Worm (Caenorhabditis elegans) whole organism, early embryonic: Measurements from ENCODE around the gene T28F12.1.

Experiments
- B0310.2 ChIP-seq: sonication (generic microtip); optimal IDR thresholded peaks from 2 replicates; lab custom pipeline; 2016; ENCODE audit warnings: mild to moderate bottlenecking, missing genetic modification characterization, missing compliant biosample characterization
- F13C5.2 ChIP-seq: sonication (generic microtip); optimal IDR thresholded peaks from 2 replicates; lab custom pipeline; 2017; ENCODE audit warnings: mild to moderate bottlenecking, missing genetic modification characterization, inconsistent platforms, missing compliant biosample characterization
- aly-1 ChIP-seq: sonication (generic microtip); optimal IDR thresholded peaks from 2 replicates; lab custom pipeline; 2016; ENCODE audit warnings: missing genetic modification characterization, missing compliant biosample characterization
- ama-1 ChIP-seq: fragments of 150-350 bp; optimal IDR thresholded peaks from 2 replicates; lab custom pipeline; 2014
- ceh-13 ChIP-seq: fragments of 200-800 bp; sonication (Bioruptor generic); optimal IDR thresholded peaks from 2 replicates; lab custom pipeline; 2018; ENCODE audit warnings: mild to moderate bottlenecking, missing genetic modification characterization, missing compliant biosample characterization
- ceh-36 ChIP-seq: sonication (generic microtip); optimal IDR thresholded peaks from 2 replicates; lab custom pipeline; 2016; ENCODE audit warnings: missing genetic modification characterization, inconsistent platforms, missing compliant biosample characterization
- ets-7 ChIP-seq: sonication (generic microtip); optimal IDR thresholded peaks from 2 replicates; lab custom pipeline; 2016; ENCODE audit warnings: missing genotype, missing genetic modification characterization, missing compliant biosample characterization
- flt-1 ChIP-seq: fragments of 200-800 bp; sonication (Bioruptor generic); IDR thresholded peaks from 2 replicates; pipeline ENCODE4 v1.3.6; 2022; ENCODE audit warnings: missing genetic modification characterization, missing compliant biosample characterization
- hmbx-1 ChIP-seq: sonication (generic microtip); optimal IDR thresholded peaks from 2 replicates; lab custom pipeline; 2016; ENCODE audit warnings: mild to moderate bottlenecking, missing genetic modification characterization, missing compliant biosample characterization
- hmg-4 ChIP-seq: fragments of 200-800 bp; sonication (Bioruptor generic); optimal IDR thresholded peaks from 2 replicates; lab custom pipeline; 2018; ENCODE audit warnings: mild to moderate bottlenecking, missing genetic modification characterization, missing compliant biosample characterization
- hnd-1 ChIP-seq: sonication (generic microtip); optimal IDR thresholded peaks from 2 replicates; lab custom pipeline; 2016; ENCODE audit warnings: missing genetic modification characterization, missing compliant biosample characterization
- pes-1 ChIP-seq: fragments of 200-800 bp; sonication (Bioruptor generic); IDR thresholded peaks from 2 replicates; pipeline ENCODE4 v1.3.6; 2022; ENCODE audit warnings: missing genetic modification reagents, missing genetic modification characterization, missing compliant biosample characterization
- scrt-1 ChIP-seq: fragments of 200-800 bp; sonication (Bioruptor generic); IDR thresholded peaks from 2 replicates; pipeline ENCODE4 v1.3.6; 2022; ENCODE audit warnings: missing genetic modification characterization, missing compliant biosample characterization
- sea-1 ChIP-seq: fragments of 200-800 bp; sonication (Bioruptor generic); conservative IDR thresholded peaks from 2 replicates; pipeline ENCODE4 v1.3.6; 2022; ENCODE audit warnings: missing genetic modification characterization, missing compliant biosample characterization
- tbx-11 ChIP-seq: fragments of 200-800 bp; sonication (Bioruptor generic); IDR thresholded peaks from 2 replicates; pipeline ENCODE4 v1.3.6; 2022; ENCODE audit warnings: missing genetic modification characterization, missing compliant biosample characterization
- tbx-37 ChIP-seq: fragments of 200-800 bp; sonication (Bioruptor generic); conservative IDR thresholded peaks from 2 replicates; pipeline ENCODE4 v1.3.6; 2022; ENCODE audit warnings: missing genetic modification reagents, missing genetic modification characterization, missing compliant biosample characterization
- tra-4 ChIP-seq: sonication (generic microtip); optimal IDR thresholded peaks from 2 replicates; lab custom pipeline; 2017; ENCODE audit warnings: missing genetic modification characterization, missing compliant biosample characterization

The T28F12.1 gene

DNA sequence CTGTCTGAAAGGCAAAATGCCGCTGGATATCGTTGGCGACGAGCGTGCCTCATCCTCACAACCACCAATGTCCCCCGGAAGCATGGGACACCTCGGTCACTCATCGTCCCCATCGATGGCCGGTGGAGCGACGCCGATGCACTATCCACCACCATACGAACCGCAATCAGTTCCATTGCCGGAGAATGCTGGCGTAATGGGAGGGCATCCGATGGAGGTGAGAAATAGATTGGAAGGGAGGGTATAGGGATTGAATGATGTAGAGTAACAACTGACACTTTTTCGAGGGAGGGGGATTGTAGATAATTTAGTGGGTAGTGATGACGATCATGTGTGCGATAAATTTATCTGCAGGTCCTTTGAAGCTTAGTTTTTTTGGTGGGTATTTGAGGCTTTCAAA, 10.2 kb upstream of the T28F12.1 start:
- TF ChIP-seq hmg-4 (GFP tag; lab: Kevin White, UChicago): peak; percentile 12
- no peak for TF ChIP-seq tbx-11
- no peak for TF ChIP-seq flt-1 (GFP tag; lab: Robert Waterston, UW)

ce11 chrV:4503868-4504365, 8.9 kb upstream of the T28F12.1 start:
- TF ChIP-seq B0310.2 (tag; lab: Kevin White, UChicago): no peak
- TF ChIP-seq hmbx-1 (tag; lab: Kevin White, UChicago): no peak
- TF ChIP-seq ets-7 (tag; lab: Kevin White, UChicago): no peak
- TF ChIP-seq pes-1 (GFP tag; lab: Robert Waterston, UW): no peak
- TF ChIP-seq aly-1 (tag; lab: Kevin White, UChicago): no peak
- TF ChIP-seq ceh-13 (GFP tag; lab: Kevin White, UChicago): no peak
- TF ChIP-seq ama-1: no peak

DNA sequence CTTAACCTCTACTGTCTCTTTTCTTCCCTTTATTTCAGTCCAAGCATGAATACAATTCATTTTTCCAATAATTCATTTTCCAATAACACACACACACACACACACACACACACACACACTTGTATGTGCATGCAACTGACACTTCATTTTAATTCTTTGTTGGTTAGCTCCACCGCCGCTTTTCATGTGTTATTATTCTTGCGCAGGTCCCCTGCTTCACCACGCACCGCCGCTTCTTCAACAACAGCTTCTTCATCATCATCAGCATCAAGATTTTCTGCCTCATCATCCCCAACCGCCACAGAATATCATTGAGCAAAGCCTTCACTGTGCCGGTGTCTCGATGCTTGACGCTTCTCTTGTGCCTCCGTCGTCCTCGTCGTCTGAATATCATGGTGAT, 8.4 kb upstream of the T28F12.1 start:
- TF ChIP-seq sea-1 (GFP tag; lab: Robert Waterston, UW) (no peak), hmg-4 (GFP tag; lab: Kevin White, UChicago) (no peak), B0310.2 (tag; lab: Kevin White, UChicago) (no peak), tra-4 (tag; lab: Kevin White, UChicago) (no peak), tbx-11 (no peak), F13C5.2 (tag; lab: Kevin White, UChicago) (no peak), aly-1 (tag; lab: Kevin White, UChicago) (no peak), tbx-37 (no peak), hnd-1 (tag; lab: Kevin White, UChicago) (no peak)

DNA sequence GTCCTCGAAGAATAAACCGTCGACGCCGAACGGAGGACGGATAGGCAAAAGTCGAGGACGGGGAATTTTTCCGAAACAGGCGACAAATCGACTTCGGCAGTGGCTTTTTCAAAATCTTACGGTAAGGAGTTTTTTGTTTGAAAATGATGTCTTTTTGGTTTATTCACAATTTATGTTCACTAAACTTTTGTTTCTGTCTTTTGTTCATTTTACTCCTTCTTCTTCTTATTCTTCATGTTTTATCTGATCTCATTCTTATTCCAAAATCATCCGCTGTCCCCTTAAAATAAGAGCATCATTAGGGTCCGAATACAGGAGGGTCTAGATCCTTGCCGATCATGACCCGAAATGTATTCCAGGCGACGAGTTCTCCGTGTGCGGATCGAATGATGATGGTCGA, 7.8 kb upstream of the T28F12.1 start:
- TF ChIP-seq tbx-37: no peak
- no peak for TF ChIP-seq scrt-1 (GFP tag; lab: Robert Waterston, UW)
- TF ChIP-seq F13C5.2 (tag; lab: Kevin White, UChicago): no peak
- TF ChIP-seq hmbx-1 (tag; lab: Kevin White, UChicago): no peak
- no peak for TF ChIP-seq ama-1
- TF ChIP-seq aly-1 (tag; lab: Kevin White, UChicago): no peak
- no peak for TF ChIP-seq ceh-36 (tag; lab: Kevin White, UChicago)
- TF ChIP-seq tra-4 (tag; lab: Kevin White, UChicago): no peak
- no peak for TF ChIP-seq sea-1 (GFP tag; lab: Robert Waterston, UW)
- TF ChIP-seq flt-1 (GFP tag; lab: Robert Waterston, UW): no peak
- TF ChIP-seq hnd-1 (tag; lab: Kevin White, UChicago): no peak
- TF ChIP-seq ets-7 (tag; lab: Kevin White, UChicago): no peak
- no peak for TF ChIP-seq B0310.2 (tag; lab: Kevin White, UChicago)
- no peak for TF ChIP-seq ceh-13 (GFP tag; lab: Kevin White, UChicago)
- no peak for TF ChIP-seq tbx-11
- no peak for TF ChIP-seq pes-1 (GFP tag; lab: Robert Waterston, UW)
- no peak for TF ChIP-seq hmg-4 (GFP tag; lab: Kevin White, UChicago)

- no peak for TF ChIP-seq ama-1
- TF ChIP-seq flt-1 (GFP tag; lab: Robert Waterston, UW): no peak
- no peak for TF ChIP-seq hnd-1 (tag; lab: Kevin White, UChicago)
- no peak for TF ChIP-seq ets-7 (tag; lab: Kevin White, UChicago)
- TF ChIP-seq sea-1 (GFP tag; lab: Robert Waterston, UW): no peak
- no peak for TF ChIP-seq F13C5.2 (tag; lab: Kevin White, UChicago)
- no peak for TF ChIP-seq ceh-36 (tag; lab: Kevin White, UChicago)
- TF ChIP-seq hmbx-1 (tag; lab: Kevin White, UChicago): no peak
- no peak for TF ChIP-seq tra-4 (tag; lab: Kevin White, UChicago)
- TF ChIP-seq tbx-37: no peak
- no peak for TF ChIP-seq aly-1 (tag; lab: Kevin White, UChicago)
Observed at ce11 chrV:4505408-4506270, 7.2 kb upstream of the T28F12.1 start.

- no peak for TF ChIP-seq tbx-37
- no peak for TF ChIP-seq aly-1 (tag; lab: Kevin White, UChicago)
- TF ChIP-seq ets-7 (tag; lab: Kevin White, UChicago): no peak
- TF ChIP-seq hmg-4 (GFP tag; lab: Kevin White, UChicago): no peak
- TF ChIP-seq pes-1 (GFP tag; lab: Robert Waterston, UW): no peak
- no peak for TF ChIP-seq scrt-1 (GFP tag; lab: Robert Waterston, UW)
- no peak for TF ChIP-seq ama-1
- no peak for TF ChIP-seq F13C5.2 (tag; lab: Kevin White, UChicago)
Observed at ce11 chrV:4506681-4507080, 6.2 kb upstream of the T28F12.1 start.

- TF ChIP-seq ceh-36 (tag; lab: Kevin White, UChicago): peak; percentile 13
- no peak for TF ChIP-seq tra-4 (tag; lab: Kevin White, UChicago)
- TF ChIP-seq aly-1 (tag; lab: Kevin White, UChicago): no peak
Observed at ce11 chrV:4507129-4507528, 5.7 kb upstream of the T28F12.1 start.
